Worm (Caenorhabditis elegans): ENCODE data around the gene elt-2.

elt-2 gene

ce11 chrX:10527414-10527813 is 46.4 kb downstream of the elt-2 start:
- no peak for TF ChIP-seq ahr-1 (tag; optimal IDR thresholded peaks at IDR 0.05)
- TF ChIP-seq ceh-9 (tag; optimal IDR thresholded peaks at IDR 0.05) = no peak
- TF ChIP-seq pqm-1 (tag; optimal IDR thresholded peaks at IDR 0.05) = no peak
- no peak for TF ChIP-seq hlh-8 (tag; optimal IDR thresholded peaks at IDR 0.05)
- no peak for TF ChIP-seq lin-11 (tag; optimal IDR thresholded peaks at IDR 0.05)
- no peak for TF ChIP-seq ceh-45 (GFP tag; IDR thresholded peaks at IDR 0.05)
- TF ChIP-seq C08G9.2 (tag; optimal IDR thresholded peaks at IDR 0.05) = no peak
- no peak for TF ChIP-seq ref-2 (tag; optimal IDR thresholded peaks at IDR 0.05)
- no peak for TF ChIP-seq hlh-6 (tag; optimal IDR thresholded peaks at IDR 0.05)
- TF ChIP-seq che-1 (tag; optimal IDR thresholded peaks at IDR 0.05) = no peak
- TF ChIP-seq C38D4.7 (GFP tag; optimal IDR thresholded peaks at IDR 0.05) = no peak
- no peak for TF ChIP-seq ets-4 (tag; optimal IDR thresholded peaks at IDR 0.05)
- TF ChIP-seq rnt-1 (tag; optimal IDR thresholded peaks at IDR 0.05) = no peak
- TF ChIP-seq K09A11.1 (tag; optimal IDR thresholded peaks at IDR 0.05; ENCODE audit: insufficient read depth) = no peak

- TF ChIP-seq elt-2 (tag; optimal IDR thresholded peaks at IDR 0.05) = peak; percentile 42
- TF ChIP-seq tbx-7 (tag; optimal IDR thresholded peaks at IDR 0.05) = no peak
- TF ChIP-seq pha-4 (tag; optimal IDR thresholded peaks at IDR 0.05) = no peak
Measured at ce11 chrX:10528993-10529392, 48.0 kb downstream of the elt-2 start, which contains the start of the genes F14F3.5 and slcf-1. F14F3.5 (minus strand) TSS chrX:10529226. slcf-1 (plus strand) TSS chrX:10529294.

- TF ChIP-seq ceh-24 (tag; optimal IDR thresholded peaks at IDR 0.05) (no peak), unc-55 (GFP tag; optimal IDR thresholded peaks at IDR 0.05) (no peak), mec-3 (tag; optimal IDR thresholded peaks at IDR 0.05; ENCODE audit: borderline replicate concordance) (no peak), elt-2 (tag; optimal IDR thresholded peaks at IDR 0.05) (peak; percentile 60)
Measured at ce11 chrX:10532180-10532833, 51.3 kb downstream of the elt-2 start.

Data from whole organism, late embryonic.